Fruit fly (Drosophila melanogaster) whole organism, prepupa: ENCODE measurements around the gene svp.
A peak's percentile ranks its signal among the peaks of the same experiment; 100 is the strongest.

ENCODE experiments used
- CG10669 ChIP-seq: fragments of 200-800 bp; sonication (Bioruptor generic); optimal IDR thresholded peaks from 3 replicates; lab custom pipeline; 2018; ENCODE audit warnings: missing biosample characterization, mild to moderate bottlenecking, missing genetic modification characterization, moderate library complexity
- CG16779 ChIP-seq: fragments of 200-800 bp; sonication (Bioruptor generic); optimal IDR thresholded peaks from 3 replicates; lab custom pipeline; 2017; ENCODE audit warnings: missing biosample characterization, mild to moderate bottlenecking, missing genetic modification characterization
- CG31627 ChIP-seq: fragments of 200-800 bp; sonication (Bioruptor generic); optimal IDR thresholded peaks from 3 replicates; lab custom pipeline; 2016; ENCODE audit warnings: missing biosample characterization, missing genetic modification characterization
- CG4318 ChIP-seq: fragments of 200-800 bp; sonication (Bioruptor generic); optimal IDR thresholded peaks from 3 replicates; lab custom pipeline; 2017; ENCODE audit warnings: missing biosample characterization, mild to moderate bottlenecking, missing genetic modification characterization
- CG7368 ChIP-seq: fragments of 200-800 bp; sonication (Bioruptor generic); optimal IDR thresholded peaks from 3 replicates; lab custom pipeline; 2016; ENCODE audit warnings: missing biosample characterization, missing genetic modification characterization
- Gug ChIP-seq: fragments of 200-800 bp; sonication (Bioruptor generic); IDR thresholded peaks from 2 replicates; pipeline ENCODE4 v1.3.6; 2022; ENCODE audit warnings: missing biosample characterization, missing genetic modification characterization
- Hr39 ChIP-seq: fragments of 200-800 bp; sonication (Bioruptor generic); optimal IDR thresholded peaks from 2 replicates; lab custom pipeline; 2016; ENCODE audit warnings: missing biosample characterization, missing genetic modification characterization
- Lpt ChIP-seq: fragments of 200-800 bp; sonication (Bioruptor generic); optimal IDR thresholded peaks from 3 replicates; lab custom pipeline; 2016; ENCODE audit warnings: missing biosample characterization, missing genetic modification characterization
- Smox ChIP-seq: fragments of 200-800 bp; sonication (Bioruptor generic); optimal IDR thresholded peaks from 3 replicates; lab custom pipeline; 2016; ENCODE audit warnings: missing biosample characterization, missing genetic modification characterization
- Sox15 ChIP-seq: fragments of 200-800 bp; sonication (Bioruptor generic); optimal IDR thresholded peaks from 3 replicates; lab custom pipeline; 2016; ENCODE audit warnings: missing biosample characterization, missing genetic modification characterization
- salr ChIP-seq, 2 experiments: fragments of 200-800 bp; sonication (Bioruptor generic); optimal IDR thresholded peaks; 3 replicates each; lab custom pipeline; 2016 to 2018; ENCODE audit warnings: missing biosample characterization in 2 of 2, missing genetic modification characterization in 2 of 2, mild to moderate bottlenecking in 1 of 2
- ss ChIP-seq, 2 experiments: fragments of 200-800 bp; sonication (Bioruptor generic); optimal IDR thresholded peaks; 2 replicates in 1 of 2; 3 replicates in 1 of 2; lab custom pipeline; 2017 to 2018; ENCODE audit warnings: mild to moderate bottlenecking in 2 of 2, missing biosample characterization in 2 of 2, missing genetic modification characterization in 2 of 2, moderate library complexity in 1 of 2
- svp ChIP-seq: fragments of 200-800 bp; sonication (Bioruptor generic); peaks from one replicate; lab custom pipeline; 2016; ENCODE audit warnings: missing biosample characterization, missing genetic modification characterization

dm6 chr3R:12219497-12219896 lies 39.0 kb upstream of the svp start, which contains the start of gene Cog1:
- TF ChIP-seq CG4318 (no peak), CG31627 (GFP tag; lab: Kevin White, UChicago) (no peak), Hr39 (no peak), svp (GFP tag; lab: Kevin White, UChicago) (peak; percentile 13), Sox15 (GFP tag; lab: Kevin White, UChicago) (no peak), ss (GFP tag; optimal IDR thresholded peaks at IDR 0.05; lab: Kevin White, UChicago) (no peak), Lpt (GFP tag; lab: Kevin White, UChicago) (no peak), salr (GFP tag; optimal IDR thresholded peaks at IDR 0.05; lab: Kevin White, UChicago) (no peak), Gug (GFP tag; lab: Robert Waterston, UW) (no peak), CG16779 (tag; lab: Kevin White, UChicago) (no peak), CG10669 (no peak), CG7368 (GFP tag; lab: Kevin White, UChicago) (no peak), Smox (GFP tag; lab: Kevin White, UChicago) (no peak)
